Fruit fly (Drosophila melanogaster) whole organism, embryonic: ENCODE data around the gene Nep2.
A peak's percentile ranks its signal among the peaks of the same experiment; 100 is the strongest.

Experiments used
- Ada2b ChIP-seq: fragments of 200-800 bp; sonication (Bioruptor generic); IDR thresholded peaks from 2 replicates; pipeline ENCODE4 v1.3.6; 2022; ENCODE audit warnings: missing biosample characterization, missing genetic modification characterization
- Atf6 ChIP-seq: fragments of 200-800 bp; sonication (Bioruptor generic); IDR thresholded peaks from 2 replicates; pipeline ENCODE4 v1.3.6; 2022; ENCODE audit warnings: missing biosample characterization, missing genetic modification characterization
- BEAF-32 ChIP-seq: fragments of 200-800 bp; sonication (Bioruptor generic); optimal IDR thresholded peaks from 3 replicates; lab custom pipeline; 2017; ENCODE audit warnings: missing biosample characterization, missing genetic modification characterization, mild to moderate bottlenecking, moderate library complexity, missing genetic modification reagents
- CG11093 ChIP-seq: fragments of 200-800 bp; sonication (Bioruptor generic); IDR thresholded peaks from 3 replicates; pipeline ENCODE4 v1.3.6; 2022; ENCODE audit warnings: missing biosample characterization, missing genetic modification characterization
- CG12299 ChIP-seq: fragments of 200-800 bp; sonication (Bioruptor generic); optimal IDR thresholded peaks from 2 replicates; lab custom pipeline; 2018; ENCODE audit warnings: missing biosample characterization, mild to moderate bottlenecking, missing genetic modification characterization
- CG12659 ChIP-seq: fragments of 200-800 bp; sonication (Bioruptor generic); optimal IDR thresholded peaks from 3 replicates; lab custom pipeline; 2017; ENCODE audit warnings: mild to moderate bottlenecking, missing biosample characterization, missing genetic modification reagents, missing genetic modification characterization
- CG12942 ChIP-seq: fragments of 200-800 bp; sonication (Bioruptor generic); optimal IDR thresholded peaks from 3 replicates; lab custom pipeline; 2016; ENCODE audit warnings: missing biosample characterization, missing genetic modification characterization
- CG13424 ChIP-seq: fragments of 200-800 bp; sonication (Bioruptor generic); optimal IDR thresholded peaks from 2 replicates; lab custom pipeline; 2019; ENCODE audit warnings: missing biosample characterization, mild to moderate bottlenecking, missing genetic modification characterization, moderate library complexity
- CG13894 ChIP-seq: fragments of 200-800 bp; sonication (Bioruptor generic); optimal IDR thresholded peaks from 3 replicates; lab custom pipeline; 2018; ENCODE audit warnings: missing biosample characterization, mild to moderate bottlenecking, missing genetic modification characterization, moderate library complexity
- CG14710 ChIP-seq: fragments of 200-800 bp; sonication (Bioruptor generic); optimal IDR thresholded peaks from 3 replicates; lab custom pipeline; 2019; ENCODE audit warnings: missing biosample characterization, mild to moderate bottlenecking, missing genetic modification characterization, moderate library complexity
- CG15514 ChIP-seq: fragments of 200-800 bp; sonication (Bioruptor generic); optimal IDR thresholded peaks from 3 replicates; lab custom pipeline; 2017; ENCODE audit warnings: missing biosample characterization, missing genetic modification characterization, mild to moderate bottlenecking, moderate library complexity, missing genetic modification reagents
- CG17829 ChIP-seq: fragments of 200-800 bp; optimal IDR thresholded peaks from 2 replicates; lab custom pipeline; 2019; ENCODE audit warnings: missing biosample characterization, mild to moderate bottlenecking, missing genetic modification characterization, moderate library complexity
- CG18619 ChIP-seq: fragments of 200-800 bp; sonication (Bioruptor generic); optimal IDR thresholded peaks from 3 replicates; lab custom pipeline; 2017; ENCODE audit warnings: missing biosample characterization, mild to moderate bottlenecking, missing genetic modification characterization
- CG2129 ChIP-seq: fragments of 200-800 bp; sonication (Bioruptor generic); IDR thresholded peaks from 2 replicates; pipeline ENCODE4 v1.3.6; 2022; ENCODE audit warnings: missing biosample characterization, missing genetic modification characterization; ENCODE audit not compliant: partially characterized antibody
- CG30020 ChIP-seq: fragments of 200-800 bp; optimal IDR thresholded peaks from 2 replicates; lab custom pipeline; 2019; ENCODE audit warnings: missing biosample characterization, mild to moderate bottlenecking, missing genetic modification characterization, moderate library complexity
- CG30403 ChIP-seq: fragments of 200-800 bp; sonication (Bioruptor generic); optimal IDR thresholded peaks from 3 replicates; lab custom pipeline; 2016; ENCODE audit warnings: missing biosample characterization, missing genetic modification characterization
- CG31365 ChIP-seq: fragments of 200-800 bp; sonication (Bioruptor generic); optimal IDR thresholded peaks from 2 replicates; lab custom pipeline; 2018; ENCODE audit warnings: missing biosample characterization, mild to moderate bottlenecking, missing genetic modification characterization
- CG32532 ChIP-seq: fragments of 200-800 bp; sonication (Bioruptor generic); IDR thresholded peaks from 2 replicates; pipeline ENCODE4 v1.3.6; 2022; ENCODE audit warnings: missing biosample characterization, missing genetic modification characterization
- CG6813 ChIP-seq: fragments of 200-800 bp; sonication (Bioruptor generic); optimal IDR thresholded peaks from 2 replicates; lab custom pipeline; 2017; ENCODE audit warnings: missing biosample characterization, missing genetic modification characterization, mild to moderate bottlenecking, moderate library complexity, missing genetic modification reagents
- CG7372 ChIP-seq: fragments of 200-800 bp; sonication (Bioruptor generic); IDR thresholded peaks from 2 replicates; pipeline ENCODE4 v1.3.6; 2022; ENCODE audit warnings: missing biosample characterization, missing genetic modification characterization
- CG7963 ChIP-seq: fragments of 200-800 bp; sonication (Bioruptor generic); IDR thresholded peaks from 3 replicates; pipeline ENCODE4 v1.3.6; 2022; ENCODE audit warnings: missing biosample characterization, missing genetic modification characterization; ENCODE audit not compliant: partially characterized antibody
- CG8359 ChIP-seq: fragments of 200-800 bp; sonication (Bioruptor generic); optimal IDR thresholded peaks from 2 replicates; lab custom pipeline; 2017; ENCODE audit warnings: missing biosample characterization, mild to moderate bottlenecking, missing genetic modification characterization, borderline replicate concordance
- CG8944 ChIP-seq: fragments of 200-800 bp; sonication (Bioruptor generic); optimal IDR thresholded peaks from 3 replicates; lab custom pipeline; 2016; ENCODE audit warnings: missing biosample characterization, missing genetic modification characterization
- CG9817 ChIP-seq: fragments of 200-800 bp; sonication (Bioruptor generic); optimal IDR thresholded peaks from 2 replicates; lab custom pipeline; 2018; ENCODE audit warnings: missing biosample characterization, mild to moderate bottlenecking, missing genetic modification characterization, moderate library complexity
- Camta ChIP-seq: fragments of 200-800 bp; sonication (Bioruptor generic); optimal IDR thresholded peaks from 2 replicates; lab custom pipeline; 2016; ENCODE audit warnings: missing biosample characterization, missing genetic modification characterization
- Dfd ChIP-seq, 2 experiments: fragments of >200 bp; optimal IDR thresholded peaks; 2 replicates each; lab custom pipeline; 2017; ENCODE audit warnings: missing biosample characterization in 2 of 2, missing genetic modification characterization in 2 of 2
- Doc3 ChIP-seq: fragments of 200-800 bp; sonication (Bioruptor generic); IDR thresholded peaks from 3 replicates; pipeline ENCODE4 v1.3.6; 2022; ENCODE audit warnings: missing biosample characterization, missing genetic modification characterization; ENCODE audit not compliant: partially characterized antibody
- E2f2 ChIP-seq: fragments of 200-800 bp; sonication (Bioruptor generic); IDR thresholded peaks from 2 replicates; pipeline ENCODE4 v1.3.6; 2022; ENCODE audit warnings: missing biosample characterization, missing genetic modification characterization
- Fer1 ChIP-seq: fragments of 200-800 bp; sonication (Bioruptor generic); optimal IDR thresholded peaks from 2 replicates; lab custom pipeline; 2017; ENCODE audit warnings: missing biosample characterization, mild to moderate bottlenecking, missing genetic modification characterization
- MTF-1 ChIP-seq: fragments of 200-800 bp; sonication (Bioruptor generic); optimal IDR thresholded peaks from 2 replicates; lab custom pipeline; 2018; ENCODE audit warnings: missing biosample characterization, mild to moderate bottlenecking, missing genetic modification characterization, borderline replicate concordance
- NfI ChIP-seq: fragments of 200-800 bp; sonication (Bioruptor generic); optimal IDR thresholded peaks from 3 replicates; lab custom pipeline; 2018; ENCODE audit warnings: missing biosample characterization, mild to moderate bottlenecking, missing genetic modification characterization, moderate library complexity
- Rx ChIP-seq: fragments of 200-800 bp; sonication (Bioruptor generic); IDR thresholded peaks from 2 replicates; pipeline ENCODE4 v1.3.6; 2022; ENCODE audit warnings: missing biosample characterization, missing genetic modification characterization
- Sin3A ChIP-seq: fragments of >200 bp; optimal IDR thresholded peaks from 2 replicates; lab custom pipeline; 2018
- al ChIP-seq: fragments of 200-800 bp; sonication (Bioruptor generic); IDR thresholded peaks from 2 replicates; pipeline ENCODE4 v1.3.6; 2022; ENCODE audit warnings: missing biosample characterization, missing genetic modification characterization
- bcd ChIP-seq: fragments of 200-800 bp; sonication (Bioruptor generic); optimal IDR thresholded peaks from 2 replicates; lab custom pipeline; 2017; ENCODE audit warnings: missing biosample characterization, mild to moderate bottlenecking, missing genetic modification characterization
- crp ChIP-seq, 2 experiments: fragments of 200-800 bp; sonication (Bioruptor generic); optimal IDR thresholded peaks; 2 replicates in 1 of 2; 3 replicates in 1 of 2; lab custom pipeline; 2017; ENCODE audit warnings: missing biosample characterization in 2 of 2, missing genetic modification characterization in 2 of 2, mild to moderate bottlenecking in 1 of 2, moderate library complexity in 1 of 2
- eve ChIP-seq, 2 experiments: fragments of >200 bp; optimal IDR thresholded peaks; 2 replicates each; lab custom pipeline; 2017; ENCODE audit warnings: missing biosample characterization in 2 of 2, missing genetic modification characterization in 2 of 2
- fru ChIP-seq: fragments of >200 bp; optimal IDR thresholded peaks from 2 replicates; lab custom pipeline; 2017
- gce ChIP-seq: fragments of 200-800 bp; sonication (Bioruptor generic); IDR thresholded peaks from 3 replicates; pipeline ENCODE4 v1.3.6; 2022; ENCODE audit warnings: missing biosample characterization, missing genetic modification characterization
- gro ChIP-seq: fragments of 200-800 bp; sonication (Bioruptor generic); optimal IDR thresholded peaks from 2 replicates; lab custom pipeline; 2016; ENCODE audit warnings: missing biosample characterization, missing genetic modification characterization
- inv ChIP-seq: fragments of 200-800 bp; sonication (Bioruptor generic); IDR thresholded peaks from 2 replicates; pipeline ENCODE4 v1.3.6; 2022; ENCODE audit warnings: missing biosample characterization, missing genetic modification characterization; ENCODE audit not compliant: partially characterized antibody
- oc ChIP-seq: fragments of 200-800 bp; sonication (Bioruptor generic); optimal IDR thresholded peaks from 2 replicates; lab custom pipeline; 2018; ENCODE audit warnings: missing biosample characterization, mild to moderate bottlenecking, missing genetic modification characterization, moderate library complexity
- pan ChIP-seq, 4 experiments: fragments of >200 bp in 3 of 4; fragments of 200-800 bp in 1 of 4; sonication (Bioruptor generic) in 1 of 4; optimal IDR thresholded peaks in 3 of 4; IDR thresholded peaks in 1 of 4; 2 replicates each; pipeline versions ENCODE4 v1.3.6 to Lab custom; 2017 to 2022; ENCODE audit warnings: missing biosample characterization in 2 of 4, missing genetic modification characterization in 2 of 4, mixed read lengths in 1 of 4
- prd ChIP-seq, 3 experiments: fragments of >200 bp in 2 of 3; fragments of 200-800 bp in 1 of 3; sonication (Bioruptor generic) in 1 of 3; optimal IDR thresholded peaks in 2 of 3; IDR thresholded peaks in 1 of 3; 2 replicates in 2 of 3; 3 replicates in 1 of 3; pipeline versions ENCODE4 v1.3.6 to Lab custom; 2017 to 2022; ENCODE audit warnings: missing biosample characterization in 1 of 3, missing genetic modification characterization in 1 of 3
- schlank ChIP-seq: fragments of 200-800 bp; sonication (Bioruptor generic); optimal IDR thresholded peaks from 2 replicates; lab custom pipeline; 2018; ENCODE audit warnings: missing biosample characterization, mild to moderate bottlenecking, missing genetic modification characterization
- tap ChIP-seq: fragments of 200-800 bp; optimal IDR thresholded peaks from 3 replicates; lab custom pipeline; 2019; ENCODE audit warnings: missing biosample characterization, mild to moderate bottlenecking, missing genetic modification characterization, moderate library complexity
- z ChIP-seq: fragments of 200-800 bp; sonication (Bioruptor generic); IDR thresholded peaks from 3 replicates; pipeline ENCODE4 v1.3.6; 2022; ENCODE audit warnings: missing biosample characterization, missing genetic modification characterization

Nep2 gene

dm6 chr3R:4739492-4740431 is 8.1 kb upstream of the Nep2 start (continued):
- TF ChIP-seq inv (GFP tag; lab: Robert Waterston, UW) = no peak
- peak; percentile 26 for TF ChIP-seq oc (tag; lab: Kevin White, UChicago)
- no peak for TF ChIP-seq BEAF-32
- TF ChIP-seq E2f2 (GFP tag; lab: Robert Waterston, UW) = no peak
- TF ChIP-seq CG30020 (tag; lab: Kevin White, UChicago) = peak; percentile 36
- TF ChIP-seq prd (optimal IDR thresholded peaks at IDR 0.05; lab: Kevin White, UChicago) = no peak
- no peak for TF ChIP-seq prd (GFP tag; IDR thresholded peaks at IDR 0.05; lab: Robert Waterston, UW)
- no peak for TF ChIP-seq Atf6
- TF ChIP-seq tap (tag; lab: Kevin White, UChicago) = peak; percentile 36
- TF ChIP-seq fru = no peak
- no peak for TF ChIP-seq Ada2b (GFP tag; lab: Robert Waterston, UW)
- peak; percentile 84 for TF ChIP-seq CG8944 (GFP tag; lab: Kevin White, UChicago)
- TF ChIP-seq CG13424 (tag; lab: Kevin White, UChicago) = peak; percentile 89
- no peak for TF ChIP-seq Doc3 (GFP tag; lab: Robert Waterston, UW)
- peak; percentile 77 for TF ChIP-seq CG6813 (GFP tag; lab: Kevin White, UChicago)
- TF ChIP-seq CG30403 (GFP tag; lab: Kevin White, UChicago) = peak; percentile 94
- peak; percentile 87 for TF ChIP-seq Camta
- peak; percentile 86 for TF ChIP-seq CG14710 (tag; lab: Kevin White, UChicago)
- TF ChIP-seq CG18619 (GFP tag; lab: Kevin White, UChicago) = peak; percentile 89
- no peak for TF ChIP-seq Dfd (GFP tag; optimal IDR thresholded peaks at IDR 0.05; lab: Kevin White, UChicago)
- TF ChIP-seq eve (GFP tag; optimal IDR thresholded peaks at IDR 0.05; lab: Kevin White, UChicago) = peak in 1 of 2 experiments; percentile 96
- TF ChIP-seq CG15514 (GFP tag; lab: Kevin White, UChicago) = no peak
- TF ChIP-seq gce (GFP tag; lab: Robert Waterston, UW) = no peak
- TF ChIP-seq Sin3A (lab: Kevin White, UChicago) = no peak
- TF ChIP-seq Fer1 (GFP tag; lab: Kevin White, UChicago) = peak; percentile 56
- TF ChIP-seq CG12659 = peak; percentile 89
- no peak for TF ChIP-seq CG7963 (GFP tag; lab: Robert Waterston, UW)
- TF ChIP-seq CG9817 (tag; lab: Kevin White, UChicago) = peak; percentile 67
- TF ChIP-seq z (GFP tag; lab: Robert Waterston, UW) = no peak
- peak; percentile 3 for TF ChIP-seq schlank (tag; lab: Kevin White, UChicago)
- TF ChIP-seq CG11093 = peak; percentile 61; the same call in 1 of the 3 replicates
- peak in 1 of 2 experiments; percentile 45 for TF ChIP-seq crp (GFP tag; optimal IDR thresholded peaks at IDR 0.05; lab: Kevin White, UChicago)
- TF ChIP-seq CG8359 = peak; percentile 45
- peak; percentile 5 for TF ChIP-seq CG13894 (tag; lab: Kevin White, UChicago)
- peak; percentile 90 for TF ChIP-seq bcd
- TF ChIP-seq CG31365 = no peak
- TF ChIP-seq CG17829 (tag; lab: Kevin White, UChicago) = peak; percentile 69
- no peak for TF ChIP-seq CG7372 (GFP tag; lab: Robert Waterston, UW)
- TF ChIP-seq CG2129 = no peak
- peak; percentile 75 for TF ChIP-seq CG12942 (GFP tag; lab: Kevin White, UChicago)
- no peak for TF ChIP-seq MTF-1 (GFP tag; lab: Kevin White, UChicago)
- TF ChIP-seq CG12299 (tag; lab: Kevin White, UChicago) = peak; percentile 28
- peak; percentile 84 for TF ChIP-seq NfI
- TF ChIP-seq CG32532 (GFP tag; lab: Robert Waterston, UW) = no peak
- TF ChIP-seq Rx (GFP tag; lab: Robert Waterston, UW) = no peak
- TF ChIP-seq gro (GFP tag; lab: Kevin White, UChicago) = peak; percentile 57
- TF ChIP-seq al = no peak
- no peak for TF ChIP-seq pan (optimal IDR thresholded peaks at IDR 0.05; lab: Kevin White, UChicago)
- no peak for TF ChIP-seq pan (GFP tag; optimal IDR thresholded peaks at IDR 0.05 in 1 of 2, IDR thresholded peaks at IDR 0.05 in 1 of 2)
